Worm (Caenorhabditis elegans) whole organism, L4/young adult: Measurements from ENCODE around the gene nas-22.

Experiments
- W03F9.2 ChIP-seq: fragments of 150-350 bp; optimal IDR thresholded peaks from 2 replicates; lab custom pipeline; 2014; ENCODE audit warnings: missing biosample characterization, missing genetic modification characterization
- dao-5 ChIP-seq: sonication (generic microtip); optimal IDR thresholded peaks from 2 replicates; lab custom pipeline; 2016; ENCODE audit warnings: missing genotype, missing genetic modification characterization, moderate library complexity, missing compliant biosample characterization
- him-1 ChIP-seq: sonication (generic microtip); optimal IDR thresholded peaks from 2 replicates; lab custom pipeline; 2016; ENCODE audit warnings: missing genotype, missing genetic modification reagents, missing genetic modification characterization, missing compliant biosample characterization

ce11 chrV:11449404-11449803 is 25.1 kb upstream of the nas-22 start:
- TF ChIP-seq dao-5 (tag; lab: Kevin White, UChicago) (no peak), him-1 (tag; lab: Kevin White, UChicago) (no peak), W03F9.2 (no peak)
